Worm (Caenorhabditis elegans) whole organism, early embryonic: ENCODE data around the gene rpl-11.1.

ENCODE experiments used
- B0310.2 ChIP-seq: sonication (generic microtip); optimal IDR thresholded peaks from 2 replicates; lab custom pipeline; 2016; ENCODE audit warnings: mild to moderate bottlenecking, missing genetic modification characterization, missing compliant biosample characterization
- F13C5.2 ChIP-seq: sonication (generic microtip); optimal IDR thresholded peaks from 2 replicates; lab custom pipeline; 2017; ENCODE audit warnings: mild to moderate bottlenecking, missing genetic modification characterization, inconsistent platforms, missing compliant biosample characterization
- ama-1 ChIP-seq: fragments of 150-350 bp; optimal IDR thresholded peaks from 2 replicates; lab custom pipeline; 2014
- ceh-13 ChIP-seq: fragments of 200-800 bp; sonication (Bioruptor generic); optimal IDR thresholded peaks from 2 replicates; lab custom pipeline; 2018; ENCODE audit warnings: mild to moderate bottlenecking, missing genetic modification characterization, missing compliant biosample characterization
- ceh-36 ChIP-seq: sonication (generic microtip); optimal IDR thresholded peaks from 2 replicates; lab custom pipeline; 2016; ENCODE audit warnings: missing genetic modification characterization, inconsistent platforms, missing compliant biosample characterization
- ets-7 ChIP-seq: sonication (generic microtip); optimal IDR thresholded peaks from 2 replicates; lab custom pipeline; 2016; ENCODE audit warnings: missing genotype, missing genetic modification characterization, missing compliant biosample characterization
- flt-1 ChIP-seq: fragments of 200-800 bp; sonication (Bioruptor generic); IDR thresholded peaks from 2 replicates; pipeline ENCODE4 v1.3.6; 2022; ENCODE audit warnings: missing genetic modification characterization, missing compliant biosample characterization
- hmbx-1 ChIP-seq: sonication (generic microtip); optimal IDR thresholded peaks from 2 replicates; lab custom pipeline; 2016; ENCODE audit warnings: mild to moderate bottlenecking, missing genetic modification characterization, missing compliant biosample characterization
- hmg-4 ChIP-seq: fragments of 200-800 bp; sonication (Bioruptor generic); optimal IDR thresholded peaks from 2 replicates; lab custom pipeline; 2018; ENCODE audit warnings: mild to moderate bottlenecking, missing genetic modification characterization, missing compliant biosample characterization
- hnd-1 ChIP-seq: sonication (generic microtip); optimal IDR thresholded peaks from 2 replicates; lab custom pipeline; 2016; ENCODE audit warnings: missing genetic modification characterization, missing compliant biosample characterization
- pes-1 ChIP-seq: fragments of 200-800 bp; sonication (Bioruptor generic); IDR thresholded peaks from 2 replicates; pipeline ENCODE4 v1.3.6; 2022; ENCODE audit warnings: missing genetic modification reagents, missing genetic modification characterization, missing compliant biosample characterization
- tbx-11 ChIP-seq: fragments of 200-800 bp; sonication (Bioruptor generic); IDR thresholded peaks from 2 replicates; pipeline ENCODE4 v1.3.6; 2022; ENCODE audit warnings: missing genetic modification characterization, missing compliant biosample characterization
- tra-4 ChIP-seq: sonication (generic microtip); optimal IDR thresholded peaks from 2 replicates; lab custom pipeline; 2017; ENCODE audit warnings: missing genetic modification characterization, missing compliant biosample characterization

DNA sequence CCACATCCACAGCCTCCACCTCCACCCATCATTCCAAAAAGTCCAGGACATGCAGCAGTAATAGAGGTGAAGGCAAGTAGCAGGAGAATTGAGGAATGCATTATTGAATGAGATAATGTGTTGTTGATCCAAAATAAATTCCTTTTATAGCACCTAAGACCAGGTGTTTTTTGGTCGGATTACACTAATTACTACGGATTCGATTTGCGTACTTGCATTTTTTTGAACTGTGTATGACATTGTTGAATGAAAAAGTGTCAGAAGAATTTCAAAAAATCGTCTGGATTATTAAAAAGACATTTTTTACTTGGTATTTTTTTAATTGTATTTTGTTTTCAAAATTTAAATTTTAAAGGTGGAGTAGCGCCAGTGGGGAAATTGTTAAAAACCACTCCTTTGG is 34.1 kb downstream of the rpl-11.1 start, which contains the start of gene grl-28:
- TF ChIP-seq hmbx-1: no peak
- no peak for TF ChIP-seq hmg-4 (GFP tag; lab: Kevin White, UChicago)
- TF ChIP-seq ama-1 (lab: Kevin White, UChicago): no peak
- TF ChIP-seq tbx-11 (GFP tag; lab: Robert Waterston, UW): no peak
- TF ChIP-seq F13C5.2 (tag; lab: Kevin White, UChicago): no peak
- TF ChIP-seq ets-7 (tag; lab: Kevin White, UChicago): no peak
- no peak for TF ChIP-seq tra-4 (tag; lab: Kevin White, UChicago)
- no peak for TF ChIP-seq pes-1 (GFP tag; lab: Robert Waterston, UW)
- no peak for TF ChIP-seq ceh-13 (GFP tag; lab: Kevin White, UChicago)
- no peak for TF ChIP-seq B0310.2 (tag; lab: Kevin White, UChicago)
- no peak for TF ChIP-seq flt-1 (GFP tag; lab: Robert Waterston, UW)
- no peak for TF ChIP-seq ceh-36 (tag; lab: Kevin White, UChicago)
- TF ChIP-seq hnd-1: no peak
